Fruit fly (Drosophila melanogaster) whole organism, embryonic: ENCODE data around the gene cl.

Experiments
- CG10209 ChIP-seq: fragments of 200-800 bp; sonication (Bioruptor generic); optimal IDR thresholded peaks from 3 replicates; lab custom pipeline; 2017; ENCODE audit warnings: missing biosample characterization, mild to moderate bottlenecking, missing genetic modification characterization, missing genetic modification reagents
- CG10267 ChIP-seq: fragments of 200-800 bp; sonication (Bioruptor generic); optimal IDR thresholded peaks from 2 replicates; lab custom pipeline; 2018; ENCODE audit warnings: missing biosample characterization, mild to moderate bottlenecking, missing genetic modification characterization, moderate library complexity
- CG12155 ChIP-seq: fragments of 200-800 bp; sonication (Bioruptor generic); optimal IDR thresholded peaks from 3 replicates; lab custom pipeline; 2016; ENCODE audit warnings: missing biosample characterization, missing genetic modification characterization
- CG14860 ChIP-seq: fragments of 200-800 bp; sonication (Bioruptor generic); IDR thresholded peaks from 3 replicates; pipeline ENCODE4 v1.3.6; 2022; ENCODE audit warnings: missing biosample characterization, missing genetic modification characterization; ENCODE audit not compliant: partially characterized antibody
- CG16813 ChIP-seq: fragments of 200-800 bp; sonication (Bioruptor generic); IDR thresholded peaks from 3 replicates; pipeline ENCODE4 v1.3.6; 2022; ENCODE audit warnings: missing biosample characterization, missing genetic modification characterization; ENCODE audit not compliant: partially characterized antibody
- CG18262 ChIP-seq: fragments of 200-800 bp; optimal IDR thresholded peaks from 3 replicates; lab custom pipeline; 2019; ENCODE audit warnings: missing biosample characterization, mild to moderate bottlenecking, missing genetic modification characterization, moderate library complexity
- CG2199 ChIP-seq: fragments of 200-800 bp; sonication (Bioruptor generic); IDR thresholded peaks from 3 replicates; pipeline ENCODE4 v1.3.6; 2022; ENCODE audit warnings: missing biosample characterization, missing genetic modification characterization
- CG2712 ChIP-seq: fragments of 200-800 bp; optimal IDR thresholded peaks from 3 replicates; lab custom pipeline; 2019; ENCODE audit warnings: missing biosample characterization, mild to moderate bottlenecking, missing genetic modification characterization, moderate library complexity
- CG32767 ChIP-seq: fragments of 200-800 bp; sonication (Bioruptor generic); IDR thresholded peaks from 2 replicates; pipeline ENCODE4 v1.3.6; 2022; ENCODE audit warnings: missing biosample characterization, missing genetic modification characterization
- CG34224 ChIP-seq: fragments of 200-800 bp; sonication (Bioruptor generic); IDR thresholded peaks from 3 replicates; pipeline ENCODE4 v1.3.6; 2022; ENCODE audit warnings: missing biosample characterization, missing genetic modification characterization; ENCODE audit not compliant: partially characterized antibody
- CG43689 ChIP-seq: fragments of 200-800 bp; sonication (Bioruptor generic); IDR thresholded peaks from 2 replicates; pipeline ENCODE4 v1.3.6; 2022; ENCODE audit warnings: missing biosample characterization, missing genetic modification characterization
- CG4424 ChIP-seq: fragments of 200-800 bp; sonication (Bioruptor generic); optimal IDR thresholded peaks from 3 replicates; lab custom pipeline; 2016; ENCODE audit warnings: missing biosample characterization, missing genetic modification characterization
- CG7271 ChIP-seq: fragments of 200-800 bp; sonication (Bioruptor generic); optimal IDR thresholded peaks from 2 replicates; lab custom pipeline; 2018; ENCODE audit warnings: missing biosample characterization, mild to moderate bottlenecking, missing genetic modification characterization, moderate library complexity
- CG9817 ChIP-seq: fragments of 200-800 bp; sonication (Bioruptor generic); optimal IDR thresholded peaks from 2 replicates; lab custom pipeline; 2018; ENCODE audit warnings: missing biosample characterization, mild to moderate bottlenecking, missing genetic modification characterization, moderate library complexity
- CHES-1-like ChIP-seq: fragments of 200-800 bp; sonication (Bioruptor generic); optimal IDR thresholded peaks from 2 replicates; lab custom pipeline; 2016; ENCODE audit warnings: missing biosample characterization, missing genetic modification characterization
- CTCF ChIP-seq: fragments of 200-800 bp; sonication (Bioruptor generic); optimal IDR thresholded peaks from 2 replicates; lab custom pipeline; 2017; ENCODE audit warnings: missing biosample characterization, mild to moderate bottlenecking, missing genetic modification characterization, moderate library complexity
- Dek ChIP-seq: fragments of 200-800 bp; sonication (Bioruptor generic); optimal IDR thresholded peaks from 3 replicates; lab custom pipeline; 2019; ENCODE audit warnings: missing biosample characterization, mild to moderate bottlenecking, missing genetic modification characterization, moderate library complexity
- Dref ChIP-seq: fragments of 200-800 bp; sonication (Bioruptor generic); IDR thresholded peaks from 2 replicates; pipeline ENCODE4 v1.3.6; 2022; ENCODE audit warnings: missing biosample characterization, missing genetic modification characterization
- Ets65A ChIP-seq: fragments of 200-800 bp; sonication (Bioruptor generic); peaks from one replicate; lab custom pipeline; 2016; ENCODE audit warnings: missing biosample characterization, missing genetic modification characterization
- HLH4C ChIP-seq: fragments of 200-800 bp; sonication (Bioruptor generic); IDR thresholded peaks from 3 replicates; pipeline ENCODE4 v1.3.6; 2022; ENCODE audit warnings: missing biosample characterization, missing genetic modification characterization; ENCODE audit not compliant: partially characterized antibody
- Max ChIP-seq: fragments of 200-800 bp; sonication (Bioruptor generic); optimal IDR thresholded peaks from 2 replicates; lab custom pipeline; 2016; ENCODE audit warnings: missing biosample characterization, mild to moderate bottlenecking, missing genetic modification characterization
- Nf-YC ChIP-seq: fragments of 200-800 bp; optimal IDR thresholded peaks from 3 replicates; lab custom pipeline; 2019; ENCODE audit warnings: missing biosample characterization, mild to moderate bottlenecking, missing genetic modification characterization, moderate library complexity
- Oli ChIP-seq: fragments of 200-800 bp; sonication (Bioruptor generic); optimal IDR thresholded peaks from 2 replicates; lab custom pipeline; 2018; ENCODE audit warnings: missing biosample characterization, mild to moderate bottlenecking, missing genetic modification characterization, moderate library complexity
- Pdp1 ChIP-seq, 2 experiments: fragments of 200-800 bp; sonication (Bioruptor generic); optimal IDR thresholded peaks; 3 replicates each; lab custom pipeline; 2016; ENCODE audit warnings: missing biosample characterization in 2 of 2, missing genetic modification characterization in 2 of 2, mild to moderate bottlenecking in 1 of 2, moderate library complexity in 1 of 2
- Scr ChIP-seq: fragments of 200-800 bp; sonication (Bioruptor generic); IDR thresholded peaks from 2 replicates; pipeline ENCODE4 v1.3.6; 2022; ENCODE audit warnings: missing biosample characterization, missing genetic modification characterization; ENCODE audit not compliant: partially characterized antibody
- TFAM ChIP-seq: fragments of 200-800 bp; sonication (Bioruptor generic); optimal IDR thresholded peaks from 2 replicates; lab custom pipeline; 2017; ENCODE audit warnings: missing biosample characterization, missing genetic modification characterization, inconsistent platforms
- amos ChIP-seq: fragments of 200-800 bp; sonication (Bioruptor generic); IDR thresholded peaks from 2 replicates; pipeline ENCODE4 v1.3.6; 2022; ENCODE audit warnings: missing biosample characterization, missing genetic modification characterization; ENCODE audit not compliant: partially characterized antibody
- bbx ChIP-seq: fragments of 200-800 bp; sonication (Bioruptor generic); IDR thresholded peaks from 2 replicates; pipeline ENCODE4 v1.3.6; 2022; ENCODE audit warnings: missing biosample characterization, missing genetic modification characterization; ENCODE audit not compliant: partially characterized antibody
- cg ChIP-seq: fragments of 200-800 bp; sonication (Bioruptor generic); optimal IDR thresholded peaks from 3 replicates; lab custom pipeline; 2019; ENCODE audit warnings: missing biosample characterization, mild to moderate bottlenecking, missing genetic modification characterization, moderate library complexity
- chn ChIP-seq: fragments of 200-800 bp; sonication (Bioruptor generic); optimal IDR thresholded peaks from 2 replicates; lab custom pipeline; 2016; ENCODE audit warnings: missing biosample characterization, missing genetic modification characterization
- crp ChIP-seq, 2 experiments: fragments of 200-800 bp; sonication (Bioruptor generic); optimal IDR thresholded peaks; 2 replicates in 1 of 2; 3 replicates in 1 of 2; lab custom pipeline; 2017; ENCODE audit warnings: missing biosample characterization in 2 of 2, missing genetic modification characterization in 2 of 2, mild to moderate bottlenecking in 1 of 2, moderate library complexity in 1 of 2
- dan ChIP-seq: fragments of 200-800 bp; sonication (Bioruptor generic); IDR thresholded peaks from 2 replicates; pipeline ENCODE4 v1.3.6; 2022; ENCODE audit warnings: missing biosample characterization, missing genetic modification characterization
- dati ChIP-seq: fragments of 200-800 bp; sonication (Bioruptor generic); IDR thresholded peaks from 2 replicates; pipeline ENCODE4 v1.3.6; 2022; ENCODE audit warnings: missing biosample characterization, missing genetic modification characterization
- dm ChIP-seq: fragments of 200-800 bp; sonication (Bioruptor generic); optimal IDR thresholded peaks from 3 replicates; lab custom pipeline; 2016; ENCODE audit warnings: missing biosample characterization, missing genetic modification characterization
- grn ChIP-seq: fragments of 200-800 bp; sonication (Bioruptor generic); optimal IDR thresholded peaks from 3 replicates; lab custom pipeline; 2017; ENCODE audit warnings: missing biosample characterization, missing genetic modification characterization
- gro ChIP-seq: fragments of 200-800 bp; sonication (Bioruptor generic); optimal IDR thresholded peaks from 2 replicates; lab custom pipeline; 2016; ENCODE audit warnings: missing biosample characterization, missing genetic modification characterization
- ken ChIP-seq: fragments of 200-800 bp; sonication (Bioruptor generic); IDR thresholded peaks from 3 replicates; pipeline ENCODE4 v1.3.6; 2022; ENCODE audit warnings: missing biosample characterization, missing genetic modification characterization
- nom ChIP-seq: fragments of 200-800 bp; sonication (Bioruptor generic); optimal IDR thresholded peaks from 2 replicates; lab custom pipeline; 2017; ENCODE audit warnings: missing biosample characterization, missing genetic modification characterization, mild to moderate bottlenecking, moderate library complexity, missing genetic modification reagents
- sc ChIP-seq, 3 experiments: fragments of >200 bp in 2 of 3; fragments of 200-800 bp in 1 of 3; sonication (Bioruptor generic) in 1 of 3; optimal IDR thresholded peaks; 2 replicates in 2 of 3; 3 replicates in 1 of 3; lab custom pipeline; 2017; ENCODE audit warnings: mild to moderate bottlenecking in 1 of 3, missing biosample characterization in 1 of 3, missing genetic modification characterization in 1 of 3, missing genetic modification reagents in 1 of 3
- sd ChIP-seq: fragments of 200-800 bp; sonication (Bioruptor generic); optimal IDR thresholded peaks from 3 replicates; lab custom pipeline; 2018; ENCODE audit warnings: missing biosample characterization, mild to moderate bottlenecking, missing genetic modification characterization, moderate library complexity
- seq ChIP-seq: fragments of 200-800 bp; sonication (Bioruptor generic); IDR thresholded peaks from 2 replicates; pipeline ENCODE4 v1.3.6; 2022; ENCODE audit warnings: missing biosample characterization, missing genetic modification characterization
- sim ChIP-seq: fragments of 200-800 bp; sonication (Bioruptor generic); IDR thresholded peaks from 2 replicates; pipeline ENCODE4 v1.3.6; 2022; ENCODE audit warnings: missing biosample characterization, missing genetic modification characterization
- sna ChIP-seq: fragments of 200-800 bp; sonication (Bioruptor generic); IDR thresholded peaks from 2 replicates; pipeline ENCODE4 v1.3.6; 2022; ENCODE audit warnings: missing biosample characterization, missing genetic modification characterization; ENCODE audit not compliant: partially characterized antibody
- stc ChIP-seq: fragments of 200-800 bp; sonication (Bioruptor generic); IDR thresholded peaks from 2 replicates; pipeline ENCODE4 v1.3.6; 2022; ENCODE audit warnings: missing biosample characterization, missing genetic modification characterization
- trem ChIP-seq: fragments of 200-800 bp; optimal IDR thresholded peaks from 3 replicates; lab custom pipeline; 2019; ENCODE audit warnings: missing biosample characterization, mild to moderate bottlenecking, missing genetic modification characterization, moderate library complexity
- twi ChIP-seq: fragments of 200-800 bp; optimal IDR thresholded peaks from 2 replicates; lab custom pipeline; 2019; ENCODE audit warnings: missing biosample characterization, mild to moderate bottlenecking, missing genetic modification characterization, moderate library complexity
- vfl ChIP-seq: fragments of 200-800 bp; sonication (Bioruptor generic); optimal IDR thresholded peaks from 2 replicates; lab custom pipeline; 2016; ENCODE audit warnings: missing biosample characterization, missing genetic modification characterization
- wor ChIP-seq: fragments of 200-800 bp; sonication (Bioruptor generic); IDR thresholded peaks from 2 replicates; pipeline ENCODE4 v1.3.6; 2022; ENCODE audit warnings: missing biosample characterization, missing genetic modification characterization

Gene cl

dm6 chr2L:5541935-5542685, 22.2 kb downstream of the cl start, which contains the start of the genes Hel25E and Lam (continued):
- TF ChIP-seq sd (tag; lab: Kevin White, UChicago) (no peak), CG14860 (peak; percentile 66; the same call in 1 of the 3 replicates), CG18262 (no peak), chn (GFP tag; lab: Kevin White, UChicago) (peak; percentile 24), Pdp1 (GFP tag; optimal IDR thresholded peaks at IDR 0.05; lab: Kevin White, UChicago) (peak; percentile 5 to 7), CG10267 (tag; lab: Kevin White, UChicago) (peak; percentile 69), CG34224 (GFP tag; lab: Robert Waterston, UW) (peak; percentile 86), Dref (peak; percentile 81), seq (no peak), amos (GFP tag; lab: Robert Waterston, UW) (peak; percentile 83), CG32767 (GFP tag; lab: Robert Waterston, UW) (no peak), crp (GFP tag; optimal IDR thresholded peaks at IDR 0.05; lab: Kevin White, UChicago) (peak in 1 of 2 experiments; percentile 21), sna (GFP tag; lab: Robert Waterston, UW) (peak; percentile 93), HLH4C (GFP tag; lab: Robert Waterston, UW) (peak; percentile 81), CG2712 (tag; lab: Kevin White, UChicago) (peak; percentile 55), wor (no peak), CTCF (GFP tag; lab: Kevin White, UChicago) (no peak), twi (no peak), Nf-YC (tag; lab: Kevin White, UChicago) (no peak), trem (peak; percentile 81), grn (GFP tag; lab: Kevin White, UChicago) (no peak), Scr (GFP tag; lab: Robert Waterston, UW) (peak; percentile 91), Dek (tag; lab: Kevin White, UChicago) (peak; percentile 17), CG43689 (no peak), stc (GFP tag; lab: Robert Waterston, UW) (no peak), CG12155 (GFP tag; lab: Kevin White, UChicago) (no peak), CHES-1-like (GFP tag; lab: Kevin White, UChicago) (peak; percentile 42)

- TF ChIP-seq sc (optimal IDR thresholded peaks at IDR 0.05; lab: Kevin White, UChicago) (no peak), sc (GFP tag; optimal IDR thresholded peaks at IDR 0.05; lab: Kevin White, UChicago) (no peak), vfl (GFP tag; lab: Kevin White, UChicago) (no peak), dan (GFP tag; lab: Robert Waterston, UW) (no peak), gro (GFP tag; lab: Kevin White, UChicago) (no peak), CG9817 (tag; lab: Kevin White, UChicago) (peak; percentile 27), sim (GFP tag; lab: Robert Waterston, UW) (0 out of 2 replicates have a peak, but pooled peaks have one; percentile 7), dati (GFP tag; lab: Robert Waterston, UW) (no peak; the same call in 1 of the 2 replicates), dm (GFP tag; lab: Kevin White, UChicago) (peak; percentile 49), CG16813 (GFP tag; lab: Robert Waterston, UW) (peak; percentile 36; the same call in 1 of the 3 replicates), cg (GFP tag; lab: Kevin White, UChicago) (peak; percentile 88), Oli (tag; lab: Kevin White, UChicago) (peak; percentile 29), Ets65A (GFP tag; lab: Kevin White, UChicago) (peak; percentile 78), CG4424 (GFP tag; lab: Kevin White, UChicago) (peak; percentile 50), TFAM (GFP tag; lab: Kevin White, UChicago) (no peak), nom (GFP tag; lab: Kevin White, UChicago) (no peak), CG10209 (GFP tag; lab: Kevin White, UChicago) (peak; percentile 40), ken (no peak; the same call in 2 of the 3 replicates), Max (GFP tag; lab: Kevin White, UChicago) (peak; percentile 1), CG7271 (tag; lab: Kevin White, UChicago) (no peak), CG2199 (GFP tag; lab: Robert Waterston, UW) (no peak), bbx (GFP tag; lab: Robert Waterston, UW) (peak; percentile 34; the same call in 1 of the 2 replicates)
These were observed 23.1 kb downstream of the cl start for dm6 chr2L:5542944-5543515.
